Worm (Caenorhabditis elegans): ENCODE data around the gene F47C12.13.

Gene F47C12.13

ce11 chrIV:3979525-3979924 lies 14.7 kb downstream of the F47C12.13 start, which contains the start of gene srh-222:
TSS of gene srh-222 (plus strand) at chrIV:3979825.
- TF ChIP-seq skn-1 (tag; optimal IDR thresholded peaks at IDR 0.05) (no peak), pqm-1 (tag; optimal IDR thresholded peaks at IDR 0.05) (no peak)

- TF ChIP-seq irx-1 (tag; optimal IDR thresholded peaks at IDR 0.05), result no peak
- no peak for TF ChIP-seq nhr-84 (tag; optimal IDR thresholded peaks at IDR 0.05)
- TF ChIP-seq ztf-4 (tag; optimal IDR thresholded peaks at IDR 0.05), result no peak
- no peak for TF ChIP-seq ama-1 (optimal IDR thresholded peaks at IDR 0.05)
- no peak for TF ChIP-seq unc-86 (tag; optimal IDR thresholded peaks at IDR 0.05)
- TF ChIP-seq swsn-7 (tag; optimal IDR thresholded peaks at IDR 0.05), result no peak
- TF ChIP-seq fkh-4 (tag; optimal IDR thresholded peaks at IDR 0.05; ENCODE audit: borderline replicate concordance), result no peak
- no peak for TF ChIP-seq ceh-82 (tag; optimal IDR thresholded peaks at IDR 0.05)
- TF ChIP-seq snpc-4 (tag; optimal IDR thresholded peaks at IDR 0.05), result no peak
- no peak for TF ChIP-seq ceh-88 (GFP tag; IDR thresholded peaks at IDR 0.05)
- TF ChIP-seq C34B4.2 (tag; optimal IDR thresholded peaks at IDR 0.05), result no peak
- TF ChIP-seq ceh-90 (tag; optimal IDR thresholded peaks at IDR 0.05), result no peak
- TF ChIP-seq sox-4 (tag; optimal IDR thresholded peaks at IDR 0.05), result no peak
- no peak for TF ChIP-seq nhr-76 (tag; optimal IDR thresholded peaks at IDR 0.05)
- no peak for TF ChIP-seq nhr-19 (GFP tag; conservative IDR thresholded peaks at IDR 0.05)
These were observed 16.2 kb downstream of the F47C12.13 start, which contains the start of gene srh-220 for ce11 chrIV:3977965-3978523. TSS of gene srh-220 (minus strand) at chrIV:3978015.

ce11 chrIV:3973049-3973448 lies 21.2 kb downstream of the F47C12.13 start, which contains the start of gene clec-79:
TSS of gene clec-79 (plus strand) at chrIV:3973349.
- TF ChIP-seq lin-15B (tag; optimal IDR thresholded peaks at IDR 0.05) (no peak), ztf-11 (tag; optimal IDR thresholded peaks at IDR 0.05) (no peak), fkh-8 (tag; optimal IDR thresholded peaks at IDR 0.05) (no peak), efl-1 (optimal IDR thresholded peaks at IDR 0.05) (no peak), efl-1 (GFP tag; optimal IDR thresholded peaks at IDR 0.05 in 1 of 2) (no peak), ama-1 (optimal IDR thresholded peaks at IDR 0.05) (no peak), lin-14 (GFP tag; optimal IDR thresholded peaks at IDR 0.05) (no peak), unc-86 (tag; optimal IDR thresholded peaks at IDR 0.05) (no peak), fos-1 (tag; optimal IDR thresholded peaks at IDR 0.05) (no peak), lin-13 (GFP tag; optimal IDR thresholded peaks at IDR 0.05) (no peak)

ce11 chrIV:3965013-3965412 lies 29.2 kb downstream of the F47C12.13 start, which contains the start of gene clec-76:
TSS of gene clec-76 (plus strand) at chrIV:3965246.
- no peak for TF ChIP-seq ces-1 (GFP tag; optimal IDR thresholded peaks at IDR 0.05)
- TF ChIP-seq unc-62 (GFP tag; optimal IDR thresholded peaks at IDR 0.05), result no peak
- peak in 1 of 2 experiments; percentile 2 for TF ChIP-seq lin-35 (GFP tag; optimal IDR thresholded peaks at IDR 0.05)
- no peak for TF ChIP-seq unc-30 (tag; optimal IDR thresholded peaks at IDR 0.05)
- no peak for TF ChIP-seq blmp-1 (tag; optimal IDR thresholded peaks at IDR 0.05)
- TF ChIP-seq efl-3 (GFP tag; optimal IDR thresholded peaks at IDR 0.05), result no peak
- TF ChIP-seq elt-2 (tag; optimal IDR thresholded peaks at IDR 0.05), result peak; percentile 82
- no peak for TF ChIP-seq egl-27 (tag; optimal IDR thresholded peaks at IDR 0.05)

ce11 chrIV:3963498-3963897 lies 30.7 kb downstream of the F47C12.13 start:
- no peak for TF ChIP-seq efl-1 (optimal IDR thresholded peaks at IDR 0.05)
- peak in 1 of 2 experiments; percentile 71 for TF ChIP-seq efl-1 (GFP tag; optimal IDR thresholded peaks at IDR 0.05 in 1 of 2)
- TF ChIP-seq fos-1 (tag; optimal IDR thresholded peaks at IDR 0.05), result no peak
- TF ChIP-seq nhr-76 (tag; optimal IDR thresholded peaks at IDR 0.05), result no peak
- no peak for TF ChIP-seq hlh-4 (tag; optimal IDR thresholded peaks at IDR 0.05)
- peak in 1 of 2 experiments; percentile 11 for TF ChIP-seq lin-35 (GFP tag; optimal IDR thresholded peaks at IDR 0.05)
- peak; percentile 79 for TF ChIP-seq elt-2 (tag; optimal IDR thresholded peaks at IDR 0.05)

All from whole organism, L1 larva.